Worm (Caenorhabditis elegans): Measurements from ENCODE around the gene fbxa-72.

DNA sequence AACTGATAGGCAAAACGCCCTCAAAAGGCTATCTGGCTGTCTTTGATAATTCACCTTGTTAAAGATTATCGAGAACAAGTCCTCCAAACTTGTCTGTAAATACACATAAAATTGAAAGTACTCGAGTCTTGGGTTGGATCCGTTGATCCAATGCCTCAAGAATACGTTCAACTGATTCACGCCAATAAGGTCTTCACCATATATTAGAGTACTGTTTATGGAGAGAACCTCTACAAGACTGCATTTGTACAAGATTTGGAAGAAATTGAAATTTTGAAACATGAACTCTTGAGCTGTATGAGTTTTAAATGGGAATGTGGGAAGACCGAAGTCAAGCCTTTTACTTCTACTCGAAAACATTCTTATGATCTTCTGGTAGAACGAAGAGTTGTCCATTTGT is 46.3 kb upstream of the fbxa-72 start:
- TF ChIP-seq lin-39 (tag; optimal IDR thresholded peaks at IDR 0.05), result no peak
- no peak for TF ChIP-seq hlh-4 (tag; optimal IDR thresholded peaks at IDR 0.05)
- no peak for TF ChIP-seq ama-1 (optimal IDR thresholded peaks at IDR 0.05)
- TF ChIP-seq snpc-4 (tag; optimal IDR thresholded peaks at IDR 0.05), result no peak
- no peak for TF ChIP-seq elt-2 (tag; optimal IDR thresholded peaks at IDR 0.05)

Measured in whole organism, L1 larva.